Worm (Caenorhabditis elegans) whole organism, L3 larva: ENCODE measurements around the gene syx-18.

ENCODE experiments used
- ama-1 ChIP-seq: fragments of 150-350 bp; optimal IDR thresholded peaks from 2 replicates; lab custom pipeline; 2018
- ceh-16 ChIP-seq: sonication (generic microtip); optimal IDR thresholded peaks from 2 replicates; lab custom pipeline; 2017; ENCODE audit warnings: missing biosample characterization, missing genetic modification characterization
- ceh-28 ChIP-seq: fragments of 150-350 bp; optimal IDR thresholded peaks from 2 replicates; lab custom pipeline; 2014; ENCODE audit warnings: missing biosample characterization, missing genetic modification reagents, missing genetic modification characterization
- ceh-82 ChIP-seq: fragments of 150-350 bp; optimal IDR thresholded peaks from 2 replicates; lab custom pipeline; 2014; ENCODE audit warnings: missing biosample characterization, missing genetic modification characterization
- ceh-9 ChIP-seq: sonication (generic microtip); optimal IDR thresholded peaks from 2 replicates; lab custom pipeline; 2018; ENCODE audit warnings: missing biosample characterization, missing genetic modification characterization
- egl-27 ChIP-seq: sonication (generic microtip); optimal IDR thresholded peaks from 4 replicates; lab custom pipeline; 2017; ENCODE audit warnings: missing biosample characterization, missing genetic modification reagents, missing genetic modification characterization
- egl-5 ChIP-seq: fragments of 150-350 bp; optimal IDR thresholded peaks from 2 replicates; lab custom pipeline; 2017; ENCODE audit warnings: missing biosample characterization, missing genetic modification reagents, missing genetic modification characterization, inconsistent platforms
- elt-1 ChIP-seq: fragments of 150-350 bp; optimal IDR thresholded peaks from 2 replicates; lab custom pipeline; 2014; ENCODE audit warnings: missing biosample characterization, missing genetic modification characterization
- elt-2 ChIP-seq: sonication (generic microtip); optimal IDR thresholded peaks from 2 replicates; lab custom pipeline; 2016; ENCODE audit warnings: missing genetic modification reagents, mild to moderate bottlenecking, missing genetic modification characterization, missing compliant biosample characterization
- elt-3 ChIP-seq, 3 experiments: fragments of 150-350 bp in 1 of 3; sonication (generic microtip) in 2 of 3; optimal IDR thresholded peaks; 2 replicates in 2 of 3; 4 replicates in 1 of 3; lab custom pipeline; 2014 to 2017; ENCODE audit warnings: missing biosample characterization in 3 of 3, missing genetic modification characterization in 3 of 3
- fkh-10 ChIP-seq: sonication (generic microtip); optimal IDR thresholded peaks from 2 replicates; lab custom pipeline; 2017; ENCODE audit warnings: missing biosample characterization, missing genetic modification reagents, missing genetic modification characterization
- hmg-11 ChIP-seq: sonication (generic microtip); optimal IDR thresholded peaks from 2 replicates; lab custom pipeline; 2016; ENCODE audit warnings: missing genetic modification characterization, missing compliant biosample characterization
- jun-1 ChIP-seq: fragments of 150-350 bp; optimal IDR thresholded peaks from 2 replicates; lab custom pipeline; 2014; ENCODE audit warnings: missing biosample characterization, missing genetic modification reagents, missing genetic modification characterization
- lin-15B ChIP-seq: fragments of 150-350 bp; optimal IDR thresholded peaks from 2 replicates; lab custom pipeline; 2014; ENCODE audit warnings: missing biosample characterization, missing genetic modification characterization
- lin-39 ChIP-seq: fragments of 150-350 bp; optimal IDR thresholded peaks from 2 replicates; lab custom pipeline; 2018; ENCODE audit warnings: missing biosample characterization, missing genetic modification reagents, missing genetic modification characterization
- lsy-12 ChIP-seq: sonication (generic microtip); optimal IDR thresholded peaks from 2 replicates; lab custom pipeline; 2016; ENCODE audit warnings: mild to moderate bottlenecking, missing genetic modification characterization, missing compliant biosample characterization
- mdl-1 ChIP-seq: fragments of 150-350 bp; optimal IDR thresholded peaks from 2 replicates; lab custom pipeline; 2014; ENCODE audit warnings: missing biosample characterization, missing genetic modification characterization
- nfya-1 ChIP-seq: sonication (generic microtip); optimal IDR thresholded peaks from 2 replicates; lab custom pipeline; 2017; ENCODE audit warnings: missing genetic modification characterization, mild to moderate bottlenecking, missing compliant biosample characterization, antibody characterized with exemption, moderate library complexity; ENCODE audit not compliant: insufficient read depth
- nhr-11 ChIP-seq: fragments of 150-350 bp; optimal IDR thresholded peaks from 2 replicates; lab custom pipeline; 2014; ENCODE audit warnings: missing biosample characterization, missing genetic modification characterization
- nhr-23 ChIP-seq: fragments of 150-350 bp; optimal IDR thresholded peaks from 2 replicates; lab custom pipeline; 2014; ENCODE audit warnings: missing biosample characterization, missing genetic modification reagents, missing genetic modification characterization
- nhr-237 ChIP-seq: fragments of 150-350 bp; optimal IDR thresholded peaks from 2 replicates; lab custom pipeline; 2014; ENCODE audit warnings: missing biosample characterization, missing genetic modification characterization
- nhr-25 ChIP-seq: sonication (generic microtip); optimal IDR thresholded peaks from 2 replicates; lab custom pipeline; 2017; ENCODE audit warnings: missing biosample characterization, missing genetic modification characterization
- nhr-43 ChIP-seq: sonication (generic microtip); optimal IDR thresholded peaks from 2 replicates; lab custom pipeline; 2016; ENCODE audit warnings: mild to moderate bottlenecking, missing genetic modification characterization, missing compliant biosample characterization; ENCODE audit not compliant: poor library complexity, severe bottlenecking
- nhr-67 ChIP-seq: fragments of 150-350 bp; optimal IDR thresholded peaks from 2 replicates; lab custom pipeline; 2014; ENCODE audit warnings: missing biosample characterization, missing genetic modification characterization
- nhr-76 ChIP-seq: fragments of 150-350 bp; sonication (generic microtip); optimal IDR thresholded peaks from 5 replicates; lab custom pipeline; 2014; ENCODE audit warnings: missing biosample characterization, missing genetic modification characterization
- nhr-77 ChIP-seq: fragments of 150-350 bp; optimal IDR thresholded peaks from 2 replicates; lab custom pipeline; 2014; ENCODE audit warnings: missing biosample characterization, missing genetic modification characterization
- pha-4 ChIP-seq: fragments of 150-350 bp; optimal IDR thresholded peaks from 2 replicates; lab custom pipeline; 2014; ENCODE audit warnings: missing biosample characterization, missing genetic modification reagents, missing genetic modification characterization
- pqm-1 ChIP-seq: fragments of 150-350 bp; optimal IDR thresholded peaks from 2 replicates; lab custom pipeline; 2017; ENCODE audit warnings: missing biosample characterization, missing genetic modification characterization, inconsistent platforms
- sea-2 ChIP-seq: fragments of 150-350 bp; sonication (generic microtip); optimal IDR thresholded peaks from 4 replicates; lab custom pipeline; 2014; ENCODE audit warnings: missing biosample characterization, missing genetic modification reagents, missing genetic modification characterization
- skn-1 ChIP-seq: fragments of 150-350 bp; optimal IDR thresholded peaks from 2 replicates; lab custom pipeline; 2014; ENCODE audit warnings: missing biosample characterization, missing genetic modification characterization
- snpc-4 ChIP-seq: fragments of 150-350 bp; optimal IDR thresholded peaks from 2 replicates; lab custom pipeline; 2014; ENCODE audit warnings: missing biosample characterization, missing genetic modification characterization
- tbx-2 ChIP-seq: sonication (generic microtip); optimal IDR thresholded peaks from 2 replicates; lab custom pipeline; 2016; ENCODE audit warnings: mild to moderate bottlenecking, missing genetic modification characterization, missing compliant biosample characterization
- unc-39 ChIP-seq: sonication (generic microtip); optimal IDR thresholded peaks from 4 replicates; lab custom pipeline; 2017; ENCODE audit warnings: missing biosample characterization, missing genetic modification characterization
- unc-62 ChIP-seq: fragments of 150-350 bp; sonication (generic microtip); optimal IDR thresholded peaks from 4 replicates; lab custom pipeline; 2014; ENCODE audit warnings: missing biosample characterization, missing genetic modification reagents, missing genetic modification characterization
- zag-1 ChIP-seq: fragments of 150-350 bp; optimal IDR thresholded peaks from 2 replicates; lab custom pipeline; 2014; ENCODE audit warnings: missing biosample characterization, missing genetic modification characterization
- ztf-4 ChIP-seq: fragments of 150-350 bp; optimal IDR thresholded peaks from 2 replicates; lab custom pipeline; 2014; ENCODE audit warnings: missing biosample characterization, missing genetic modification characterization

The syx-18 gene

DNA sequence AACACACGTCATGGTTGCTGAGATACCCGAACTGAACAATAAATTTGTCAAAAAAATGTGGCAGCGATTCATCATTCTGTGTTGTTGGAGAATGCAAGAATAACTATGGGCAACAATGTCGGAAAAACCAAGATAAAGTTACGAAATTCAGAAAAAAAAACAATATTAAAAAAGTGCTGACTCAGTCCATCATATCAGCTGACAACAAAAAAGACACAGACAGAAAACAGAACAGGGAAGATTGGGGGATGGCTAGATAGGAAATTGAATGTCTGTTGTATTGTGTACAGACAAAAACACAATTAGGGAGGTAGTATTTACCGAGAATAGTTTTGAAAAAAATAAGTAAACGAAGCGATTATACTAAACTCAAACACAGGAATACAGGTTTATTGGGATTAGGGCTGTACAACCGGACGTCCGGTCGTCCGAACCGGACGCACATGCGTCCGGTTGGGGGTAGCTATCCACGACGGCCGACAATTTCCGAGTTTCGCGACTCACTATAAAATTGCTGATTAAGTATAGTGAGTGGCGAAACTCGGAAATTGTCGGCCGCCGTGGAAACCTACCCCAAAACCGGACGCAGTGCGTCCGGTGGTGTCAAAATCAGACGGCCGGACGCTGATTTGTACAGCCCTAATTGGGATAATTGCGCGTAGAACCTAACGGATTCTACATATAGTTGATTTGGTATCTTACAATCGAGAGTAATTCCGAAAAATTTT is 2.4 kb upstream of the syx-18 start:
- TF ChIP-seq pqm-1 (tag; lab: Kevin White, UChicago) (no peak), elt-2 (peak; percentile 12), elt-1 (tag; lab: Kevin White, UChicago) (no peak), ceh-82 (tag; lab: Kevin White, UChicago) (no peak), ama-1 (no peak), ceh-28 (peak; percentile 7), jun-1 (tag; lab: Kevin White, UChicago) (no peak), ztf-4 (tag; lab: Kevin White, UChicago) (no peak), pha-4 (tag; lab: Kevin White, UChicago) (peak; percentile 59), hmg-11 (tag; lab: Kevin White, UChicago) (no peak), lin-39 (tag; lab: Kevin White, UChicago) (no peak), nhr-77 (tag; lab: Kevin White, UChicago) (no peak)
- TF ChIP-seq, all 47 proteins: peak for 3

DNA sequence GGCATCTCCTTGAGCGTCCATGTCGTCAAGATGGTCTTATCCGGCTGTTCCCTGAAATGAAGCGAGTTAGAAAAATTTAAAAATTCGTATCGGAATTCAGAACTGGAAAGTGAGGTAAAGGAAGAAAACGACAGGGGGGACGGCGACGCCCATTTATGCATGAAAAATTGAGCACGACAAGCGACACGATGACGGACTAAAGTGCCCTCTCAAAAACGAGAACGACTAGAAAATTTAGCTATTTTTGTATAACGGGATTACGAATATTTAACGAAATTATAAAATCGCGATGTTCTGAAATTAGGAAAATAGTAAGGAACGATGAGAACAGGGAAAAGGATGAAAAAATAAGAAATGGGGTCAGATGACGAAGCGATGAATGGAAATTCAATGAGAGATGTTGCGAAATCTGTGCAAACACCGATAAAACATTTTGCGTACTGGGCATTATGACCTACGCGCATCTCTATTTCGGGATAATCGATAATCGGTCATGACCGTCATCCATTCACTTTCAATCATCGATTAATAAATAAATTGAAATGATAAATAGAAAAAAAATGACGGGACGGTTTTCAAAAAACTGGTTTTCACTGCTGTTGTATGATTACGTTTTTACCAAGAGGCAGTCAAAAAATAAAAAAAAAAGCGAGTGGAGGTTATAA is 1.3 kb upstream of the syx-18 start, which contains the start of gene snb-1:
snb-1 (minus strand) TSS at position 51 of the 665 bp plus-strand sequence.
- TF ChIP-seq nfya-1 (tag; lab: Kevin White, UChicago) (peak; percentile 68), egl-5 (tag; lab: Kevin White, UChicago) (peak; percentile 35), pqm-1 (tag; lab: Kevin White, UChicago) (peak; percentile 54), snpc-4 (peak; percentile 6), lsy-12 (tag; lab: Kevin White, UChicago) (peak; percentile 34), sea-2 (GFP tag; lab: Kevin White, UChicago) (no peak), pha-4 (tag; lab: Kevin White, UChicago) (peak; percentile 69), nhr-25 (tag; lab: Kevin White, UChicago) (peak; percentile 80), elt-2 (peak; percentile 23), lin-15B (tag; lab: Kevin White, UChicago) (peak; percentile 34), ceh-16 (tag; lab: Kevin White, UChicago) (no peak), nhr-23 (peak; percentile 97), lin-39 (tag; lab: Kevin White, UChicago) (peak; percentile 29), nhr-77 (tag; lab: Kevin White, UChicago) (peak; percentile 12), jun-1 (tag; lab: Kevin White, UChicago) (peak; percentile 42), nhr-43 (tag; lab: Kevin White, UChicago) (peak; percentile 13), skn-1 (tag; lab: Kevin White, UChicago) (peak; percentile 35), ceh-28 (peak; percentile 95), ceh-82 (tag; lab: Kevin White, UChicago) (peak; percentile 86), elt-3 (tag; optimal IDR thresholded peaks at IDR 0.05; lab: Kevin White, UChicago) (no peak), nhr-76 (tag; lab: Kevin White, UChicago) (no peak), unc-39 (no peak), ztf-4 (tag; lab: Kevin White, UChicago) (peak; percentile 12)

DNA sequence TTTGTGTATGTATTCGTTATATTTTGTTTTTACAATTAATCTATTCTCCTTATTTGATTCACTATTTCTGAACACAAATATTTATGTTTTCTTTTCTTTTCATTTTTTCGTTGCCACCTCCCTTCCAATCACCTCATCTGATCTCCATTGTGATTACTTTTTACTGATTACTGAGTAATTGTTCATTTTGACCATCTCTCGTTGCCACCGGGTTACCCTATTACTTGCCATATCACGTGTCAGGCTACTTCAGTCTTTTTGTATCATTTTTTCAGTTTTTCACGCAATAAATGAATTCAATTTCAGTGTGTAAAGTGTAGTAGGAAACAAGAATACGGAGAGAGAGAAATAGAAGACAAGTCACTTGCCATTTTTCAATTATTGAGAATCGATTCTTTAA is 3.2 kb downstream of the syx-18 start, which contains the start of gene T10H9.8:
T10H9.8 (plus strand) TSS at position 301 of the 400 bp plus-strand sequence.
- no peak for TF ChIP-seq fkh-10 (GFP tag; lab: Kevin White, UChicago)
- TF ChIP-seq elt-1 (tag; lab: Kevin White, UChicago), result no peak
- TF ChIP-seq ceh-9, result no peak
- no peak for TF ChIP-seq unc-62 (GFP tag; lab: Kevin White, UChicago)
- TF ChIP-seq nhr-23, result no peak
- no peak for TF ChIP-seq tbx-2 (tag; lab: Kevin White, UChicago)
- TF ChIP-seq elt-2, result no peak
- no peak for TF ChIP-seq unc-39
- no peak for TF ChIP-seq skn-1 (tag; lab: Kevin White, UChicago)
- no peak for TF ChIP-seq lin-39 (tag; lab: Kevin White, UChicago)
- TF ChIP-seq nhr-76 (tag; lab: Kevin White, UChicago), result no peak
- no peak for TF ChIP-seq egl-27 (tag; lab: Kevin White, UChicago)
- no peak for TF ChIP-seq pha-4 (tag; lab: Kevin White, UChicago)
- no peak for TF ChIP-seq ceh-28

DNA sequence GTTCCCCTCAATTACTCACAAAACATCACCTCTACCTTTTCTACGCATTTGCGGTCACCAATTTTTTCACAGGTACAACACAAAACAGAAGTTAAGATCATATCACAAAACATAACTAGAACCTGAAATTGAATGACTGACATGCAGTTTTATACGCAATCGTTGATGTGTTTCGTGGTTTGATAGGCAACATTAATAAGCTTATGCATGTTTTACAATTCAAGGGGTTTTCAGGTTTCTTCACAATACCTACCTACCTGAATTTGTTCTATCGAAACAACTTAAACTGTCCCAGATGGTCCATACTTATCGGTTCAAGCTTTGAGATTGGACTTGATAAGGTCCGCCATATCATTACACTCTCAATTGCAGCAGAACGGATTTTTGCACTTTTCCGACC is 4.7 kb downstream of the syx-18 start:
- TF ChIP-seq fkh-10 (GFP tag; lab: Kevin White, UChicago) (no peak), nhr-237 (tag; lab: Kevin White, UChicago) (no peak), egl-5 (tag; lab: Kevin White, UChicago) (no peak), zag-1 (tag; lab: Kevin White, UChicago) (no peak), unc-62 (GFP tag; lab: Kevin White, UChicago) (no peak), hmg-11 (tag; lab: Kevin White, UChicago) (no peak), mdl-1 (no peak), unc-39 (no peak), elt-1 (tag; lab: Kevin White, UChicago) (no peak), nhr-11 (tag; lab: Kevin White, UChicago) (no peak), ama-1 (no peak), skn-1 (tag; lab: Kevin White, UChicago) (no peak), nhr-67 (tag; lab: Kevin White, UChicago) (no peak)
